Fruit fly (Drosophila melanogaster): ENCODE results near the gene Adat1.

The Adat1 gene

DNA sequence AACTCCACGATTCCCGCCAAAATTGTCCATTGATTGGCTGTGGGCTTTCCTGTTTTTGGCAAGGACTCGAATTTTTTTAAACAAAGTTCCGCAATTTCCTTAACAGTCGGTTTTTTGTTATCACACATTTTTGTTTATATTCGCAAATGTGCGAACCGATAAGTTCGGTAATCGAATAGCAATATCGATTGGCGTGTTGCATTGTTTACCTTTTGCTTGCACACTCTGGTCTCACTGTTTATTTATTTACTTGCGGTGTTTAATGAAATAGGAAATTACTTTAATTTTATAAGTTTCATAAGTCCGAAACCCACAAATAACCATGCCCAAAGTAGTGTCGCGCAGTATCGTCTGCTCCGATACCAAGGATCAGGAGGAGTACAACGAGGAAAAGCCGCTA is at the start of gene Adat1, which contains the start of gene CG16865:
Gene Adat1 (minus strand): TSS at position 152 of the 400 bp plus-strand sequence.
Gene CG16865 (plus strand): TSS at position 200 of the 400 bp plus-strand sequence.
- peak in 1 of 2 experiments; percentile 12 for TF ChIP-seq CTCF (optimal IDR thresholded peaks at IDR 0.05)
- TF ChIP-seq CG8478 (optimal IDR thresholded peaks at IDR 0.05) = no peak

DNA sequence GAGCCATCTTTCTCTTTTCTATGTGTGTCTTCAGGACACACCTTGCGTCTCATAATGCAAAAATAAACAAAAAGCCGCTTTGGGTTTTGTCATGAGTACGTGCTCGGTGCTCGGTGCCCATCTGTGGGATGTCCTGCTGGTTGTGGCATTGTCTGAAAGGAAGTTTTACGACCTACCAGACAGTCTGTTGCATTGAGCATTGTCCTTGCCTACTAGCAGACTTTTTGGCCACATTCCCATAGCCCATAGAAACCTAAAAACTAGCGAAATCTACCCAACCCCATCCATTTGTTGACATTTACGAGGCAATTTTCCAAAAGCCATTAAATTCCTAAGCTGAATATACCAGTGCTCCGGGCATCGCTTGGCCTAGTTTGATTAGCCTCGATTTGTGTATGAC is 39.8 kb upstream of the Adat1 start:
- TF ChIP-seq CG8478 (optimal IDR thresholded peaks at IDR 0.05) (no peak), CTCF (optimal IDR thresholded peaks at IDR 0.05) (no peak)

DNA sequence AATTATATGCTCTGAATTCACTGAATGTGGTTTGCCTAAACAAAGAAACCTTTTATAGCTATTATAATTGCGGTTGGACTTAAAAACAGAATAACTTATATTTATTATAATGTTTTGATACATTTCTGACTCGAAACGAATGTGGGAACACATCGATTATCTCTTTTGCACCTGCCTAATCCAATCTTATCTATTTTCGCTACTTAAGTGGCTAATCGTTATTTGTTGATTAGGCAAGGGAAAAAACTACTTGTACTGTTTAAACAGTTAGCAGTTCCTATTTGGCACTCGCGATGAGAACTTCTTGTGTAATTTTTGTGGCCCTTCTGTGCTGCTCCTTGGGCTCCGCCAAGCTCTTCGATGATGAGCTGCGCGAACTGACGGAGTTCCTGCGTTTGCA is 37.9 kb upstream of the Adat1 start, which contains the start of gene CG7968:
Gene CG7968 (plus strand): TSS at position 276 of the 400 bp plus-strand sequence.
- TF ChIP-seq CTCF (optimal IDR thresholded peaks at IDR 0.05) = no peak
- no peak for TF ChIP-seq CG8478 (optimal IDR thresholded peaks at IDR 0.05)

DNA sequence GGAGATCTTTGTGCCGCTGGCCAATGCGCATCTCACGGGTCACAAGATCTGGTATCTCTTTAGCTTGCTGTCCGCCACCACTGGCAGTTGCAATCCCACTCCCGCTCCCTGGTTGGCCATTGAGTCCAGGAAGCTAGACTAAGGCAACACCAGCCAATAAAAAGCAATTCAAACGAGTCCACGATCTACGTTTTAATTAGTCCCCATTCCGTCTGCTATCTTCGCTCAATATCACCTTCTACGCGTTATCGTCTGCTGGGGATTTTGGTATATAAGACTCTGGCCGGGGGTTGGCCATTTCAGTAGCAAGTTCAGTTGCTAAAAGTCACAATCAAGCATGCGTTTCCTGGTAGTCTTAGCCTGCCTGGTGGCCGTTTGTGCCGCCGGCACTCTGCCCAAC is 36.4 kb upstream of the Adat1 start, which contains the start of gene CG7953:
Gene CG7953 (plus strand): TSS at position 301 of the 400 bp plus-strand sequence.
- TF ChIP-seq CTCF (optimal IDR thresholded peaks at IDR 0.05) = no peak

DNA sequence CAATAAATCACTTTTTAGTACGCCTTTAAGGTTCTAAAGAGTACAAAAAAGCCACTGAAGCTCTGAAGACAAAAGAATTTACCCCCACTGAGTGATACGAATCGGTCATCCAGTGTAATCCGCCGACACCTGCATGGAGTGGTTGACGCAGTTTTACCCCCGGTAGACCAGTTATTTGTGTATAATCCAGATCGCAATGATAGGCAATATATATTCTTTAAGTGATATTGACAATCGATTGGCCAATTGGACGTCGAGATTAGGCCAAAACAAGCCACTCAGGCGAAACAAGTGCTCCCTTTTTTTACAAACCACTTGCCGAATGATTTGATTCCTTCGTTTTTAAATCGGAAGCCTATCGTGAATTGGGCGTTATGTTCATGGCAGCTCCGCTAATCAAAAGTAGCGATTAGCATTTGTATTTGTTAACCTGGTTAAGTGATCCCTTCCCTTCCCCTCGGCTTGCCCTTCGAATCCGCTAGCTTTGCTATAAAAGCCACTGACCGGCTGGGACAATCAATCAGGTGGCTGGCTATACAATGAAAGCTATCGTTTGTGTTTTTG is 35.0 kb upstream of the Adat1 start, which contains the start of gene CG7916:
Gene CG7916 (plus strand): TSS at position 514 of the 564 bp plus-strand sequence.
- TF ChIP-seq CTCF (optimal IDR thresholded peaks at IDR 0.05) (no peak), CG8478 (optimal IDR thresholded peaks at IDR 0.05) (no peak)

DNA sequence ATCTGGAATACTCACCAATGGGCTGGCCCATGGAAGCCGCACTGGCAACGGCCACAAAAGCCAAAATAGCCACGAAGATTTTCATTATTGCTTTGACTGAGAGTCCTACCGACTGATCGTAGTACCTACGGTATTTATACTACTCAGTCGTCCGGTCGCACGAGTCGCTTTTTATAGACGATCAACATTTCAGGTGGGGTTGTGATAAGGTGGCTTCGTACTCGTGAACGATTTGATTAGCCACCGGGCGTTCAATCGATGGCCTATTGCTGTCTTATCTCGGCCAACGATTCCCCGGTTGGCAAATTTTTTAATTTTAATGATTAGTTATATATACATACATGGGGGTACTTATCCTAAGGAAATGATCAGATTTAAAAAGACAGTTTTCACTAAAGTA is 33.9 kb upstream of the Adat1 start, which contains the start of gene CG8997:
Gene CG8997 (minus strand): TSS at position 148 of the 400 bp plus-strand sequence.
- TF ChIP-seq CTCF (optimal IDR thresholded peaks at IDR 0.05) (no peak), CG8478 (optimal IDR thresholded peaks at IDR 0.05) (no peak)

DNA sequence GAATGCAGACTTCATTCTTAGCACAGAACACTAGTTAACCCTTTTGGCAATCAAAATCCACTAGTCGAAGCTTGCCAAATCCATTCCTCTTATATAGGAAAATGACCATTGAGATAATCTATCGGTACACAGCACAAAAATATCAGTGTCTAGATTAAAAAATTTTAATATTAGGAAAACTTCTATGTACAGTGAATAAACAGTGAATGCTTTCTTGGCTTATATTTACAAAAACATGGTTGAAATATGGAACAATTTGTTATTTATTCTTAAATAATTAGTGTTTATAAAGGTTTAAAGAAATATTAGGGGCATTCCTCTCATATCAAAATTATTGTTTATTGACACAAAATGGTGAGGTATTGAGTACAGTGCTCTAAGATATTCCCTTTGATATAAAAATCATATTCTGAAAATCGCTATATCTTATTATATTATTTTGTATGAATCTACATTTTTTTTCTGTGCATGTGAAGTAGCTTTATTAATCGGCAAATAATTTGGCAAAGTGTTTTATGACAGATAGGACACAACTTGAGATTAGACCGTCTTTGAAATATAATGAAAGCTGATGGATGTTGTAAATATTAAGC is 32.5 kb upstream of the Adat1 start, which contains the start of gene CG33306:
Gene CG33306 (minus strand): TSS at position 51 of the 593 bp plus-strand sequence.
- TF ChIP-seq CTCF (optimal IDR thresholded peaks at IDR 0.05) (no peak), CG8478 (optimal IDR thresholded peaks at IDR 0.05) (no peak)

DNA sequence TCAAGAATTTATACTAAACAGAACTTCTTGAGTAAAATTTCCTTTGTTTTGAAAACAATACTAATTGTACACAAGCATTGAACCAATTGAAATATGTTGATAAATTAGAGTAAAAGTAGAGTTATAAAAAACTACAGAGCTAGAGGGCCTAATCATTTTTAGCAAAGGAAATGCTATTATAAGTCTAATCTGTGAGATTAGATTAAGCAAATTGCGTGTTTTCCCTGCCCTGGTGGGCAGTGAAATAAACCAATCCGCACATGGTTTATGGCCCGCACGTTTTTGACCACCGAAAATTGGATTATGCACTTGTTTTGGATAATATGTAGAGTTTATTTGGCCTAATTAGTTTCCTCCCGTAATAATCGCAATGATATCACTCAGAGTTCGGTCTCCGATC is 31.3 kb upstream of the Adat1 start:
- no peak for TF ChIP-seq CTCF (optimal IDR thresholded peaks at IDR 0.05)
- no peak for TF ChIP-seq CG8478 (optimal IDR thresholded peaks at IDR 0.05)

DNA sequence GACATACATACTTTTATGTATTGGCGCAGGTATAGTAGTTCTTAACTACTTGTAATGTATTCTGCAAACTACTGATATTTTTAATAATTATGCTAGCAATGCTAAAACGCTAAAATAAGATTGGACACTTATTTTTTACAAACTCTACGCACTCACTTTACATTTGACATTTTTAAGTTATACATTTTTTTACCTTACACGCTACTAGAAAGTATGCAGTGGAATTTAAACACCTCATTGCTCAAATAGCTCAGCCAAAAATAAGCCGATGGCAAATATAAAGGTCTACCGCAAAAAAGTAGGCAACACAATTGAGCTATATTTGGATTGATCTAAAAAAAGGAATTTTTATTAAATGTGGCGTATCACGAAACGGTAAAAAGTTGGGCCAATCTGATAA is 30.8 kb upstream of the Adat1 start:
- TF ChIP-seq CTCF (optimal IDR thresholded peaks at IDR 0.05) (peak; percentile 40 to 74), CG8478 (optimal IDR thresholded peaks at IDR 0.05) (no peak)

DNA sequence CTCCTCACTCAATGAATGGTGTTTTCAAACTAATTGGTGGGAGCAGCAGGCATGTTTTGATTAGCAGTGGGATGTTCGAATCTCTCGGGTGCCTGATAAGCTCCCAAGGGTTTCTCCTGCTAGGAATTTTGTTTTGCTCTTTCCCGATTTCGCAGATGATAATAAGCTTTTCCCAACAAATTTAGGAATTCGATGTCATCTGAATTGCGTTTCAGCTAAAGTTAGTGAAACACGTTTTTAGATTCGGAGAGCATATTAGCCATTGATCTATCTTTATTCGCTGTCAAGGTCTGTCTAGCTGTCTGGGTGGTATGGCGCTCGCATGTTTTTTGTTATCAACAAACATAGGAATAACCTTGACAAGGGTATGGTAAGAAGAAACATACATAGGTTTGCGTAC is 30.2 kb upstream of the Adat1 start, which contains the start of gene CG33307:
Gene CG33307 (minus strand): TSS at position 13 of the 400 bp plus-strand sequence.
- TF ChIP-seq CG8478 (optimal IDR thresholded peaks at IDR 0.05) = no peak
- no peak for TF ChIP-seq CTCF (optimal IDR thresholded peaks at IDR 0.05)

DNA sequence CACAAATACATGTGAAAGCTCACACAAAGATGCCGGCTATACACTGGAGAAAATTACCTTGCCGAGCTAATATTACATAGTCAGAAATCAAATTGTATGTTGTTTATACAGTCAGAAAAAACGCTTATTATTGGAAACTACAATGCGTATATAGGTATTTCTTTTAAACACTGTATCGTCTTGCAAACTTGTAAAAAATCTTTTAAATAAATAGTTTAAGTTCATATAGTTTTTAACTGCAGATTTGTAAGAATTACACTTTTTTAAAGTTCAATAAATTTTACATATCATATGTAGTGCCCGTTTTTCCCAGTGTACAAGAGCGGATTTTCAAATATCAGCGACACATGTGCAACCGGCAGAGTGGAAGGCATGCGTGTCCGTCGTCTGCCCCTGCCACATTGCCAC is 28.5 kb upstream of the Adat1 start:
- TF ChIP-seq CTCF (optimal IDR thresholded peaks at IDR 0.05) = no peak
- no peak for TF ChIP-seq CG8478 (optimal IDR thresholded peaks at IDR 0.05)

DNA sequence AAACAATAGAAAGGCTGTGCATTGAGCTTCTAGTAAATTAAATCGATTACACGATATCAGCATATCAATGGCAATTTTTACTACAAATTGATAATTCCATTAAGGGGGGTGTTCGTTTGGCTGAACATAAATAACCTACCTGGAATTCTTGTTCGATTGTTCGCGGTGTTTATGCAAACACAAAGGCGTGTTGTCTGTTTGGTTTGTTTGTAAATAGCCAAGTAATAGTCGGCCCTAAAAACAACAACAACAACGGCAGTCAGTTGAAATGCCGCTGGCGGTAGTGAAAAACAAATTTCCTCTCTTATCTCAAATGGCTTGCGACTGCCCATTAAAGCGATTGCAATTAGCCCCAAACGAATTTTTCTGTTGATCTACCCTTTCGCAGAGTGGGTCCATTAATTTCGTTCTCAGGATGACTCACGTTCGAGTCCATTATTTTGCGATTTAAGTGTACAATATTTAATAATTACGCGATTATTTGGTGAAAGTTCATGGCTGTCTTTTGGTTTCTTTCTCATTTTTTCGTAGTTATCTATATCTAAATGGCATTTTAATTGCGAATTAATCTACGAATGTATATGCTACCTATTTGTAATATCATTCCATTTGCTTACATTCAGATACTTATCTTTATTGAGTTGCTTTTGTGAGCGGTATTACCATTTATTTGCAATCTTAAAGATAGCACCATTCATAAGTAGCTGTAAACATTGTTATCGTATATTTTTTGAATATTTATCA is 27.5 kb upstream of the Adat1 start:
- no peak for TF ChIP-seq CG8478 (optimal IDR thresholded peaks at IDR 0.05)
- no peak for TF ChIP-seq CTCF (optimal IDR thresholded peaks at IDR 0.05)

DNA sequence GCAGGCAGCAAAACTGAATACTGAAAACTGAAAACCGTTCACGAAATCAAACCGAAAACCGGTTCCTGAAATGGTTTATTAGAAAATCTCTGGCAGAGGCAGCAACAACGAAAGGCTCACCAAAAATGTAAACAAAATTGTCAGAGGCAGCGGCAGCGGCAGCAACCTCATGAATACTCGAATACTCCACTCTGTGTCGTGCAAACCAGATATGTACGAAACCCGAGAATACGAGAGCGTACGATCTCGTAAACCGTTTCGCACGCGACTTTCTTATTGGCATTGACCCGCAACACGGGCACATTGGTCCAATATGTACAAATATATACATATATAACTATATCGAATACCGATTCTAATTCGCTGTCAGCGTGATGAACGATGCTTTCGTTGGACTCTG is 26.3 kb upstream of the Adat1 start:
- TF ChIP-seq CTCF (optimal IDR thresholded peaks at IDR 0.05) = no peak
- TF ChIP-seq CG8478 (optimal IDR thresholded peaks at IDR 0.05) = no peak

DNA sequence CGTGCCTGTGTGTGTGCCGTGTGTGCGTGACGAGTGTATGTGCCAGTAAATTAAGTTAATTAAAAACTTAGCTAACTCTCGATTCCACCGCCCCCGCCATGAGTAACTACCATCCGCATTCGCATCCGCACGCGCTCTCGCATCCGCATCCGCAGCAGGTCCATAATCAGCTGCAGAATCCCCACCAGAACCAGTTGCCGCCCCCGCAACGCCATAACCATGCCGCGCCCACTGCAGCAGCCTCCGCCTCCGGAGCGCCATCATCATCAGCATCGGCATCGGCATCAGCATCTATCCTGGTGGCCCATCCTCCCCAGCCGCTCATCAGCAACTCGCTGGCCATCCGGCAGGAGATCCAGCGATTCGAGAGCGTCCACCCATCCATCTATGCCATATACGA is 24.7 kb upstream of the Adat1 start:
- TF ChIP-seq CG8478 (optimal IDR thresholded peaks at IDR 0.05) = no peak
- no peak for TF ChIP-seq CTCF (optimal IDR thresholded peaks at IDR 0.05)

Data from S2 (cell line).